Worm (Caenorhabditis elegans): ENCODE results near the gene ZC196.2.

DNA sequence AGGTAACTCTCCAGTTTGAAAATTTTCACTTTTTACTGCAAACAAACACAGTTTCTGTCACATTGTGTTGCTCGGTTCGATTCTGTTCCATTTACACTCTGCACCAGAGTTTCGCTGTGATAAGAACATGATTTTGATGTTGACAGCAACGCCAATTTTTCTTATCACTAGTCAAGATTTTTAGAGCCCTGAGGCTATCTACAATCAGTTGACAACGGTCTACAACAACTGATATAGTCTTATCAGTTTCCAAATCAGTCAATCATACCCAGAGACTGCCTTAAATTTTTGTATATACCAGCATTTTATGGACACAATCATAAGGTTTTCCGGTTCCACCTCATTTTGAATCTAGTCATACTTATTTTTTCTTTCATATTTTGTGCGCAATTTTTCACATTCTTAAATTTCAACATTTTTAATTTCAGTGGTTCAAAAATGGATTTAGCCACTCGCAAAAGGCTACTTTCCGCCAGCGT, 29.3 kb downstream of the ZC196.2 start, which contains the start of gene B0507.3:
- TF ChIP-seq zag-1 (tag; optimal IDR thresholded peaks at IDR 0.05) (no peak), skn-1 (tag; optimal IDR thresholded peaks at IDR 0.05) (peak; percentile 41), ceh-9 (tag; optimal IDR thresholded peaks at IDR 0.05) (no peak), ama-1 (optimal IDR thresholded peaks at IDR 0.05) (no peak)
